Worm (Caenorhabditis elegans): ENCODE measurements around the gene nhr-68.
A peak's percentile ranks its signal among the peaks of the same experiment; 100 is the strongest.

Gene nhr-68

DNA sequence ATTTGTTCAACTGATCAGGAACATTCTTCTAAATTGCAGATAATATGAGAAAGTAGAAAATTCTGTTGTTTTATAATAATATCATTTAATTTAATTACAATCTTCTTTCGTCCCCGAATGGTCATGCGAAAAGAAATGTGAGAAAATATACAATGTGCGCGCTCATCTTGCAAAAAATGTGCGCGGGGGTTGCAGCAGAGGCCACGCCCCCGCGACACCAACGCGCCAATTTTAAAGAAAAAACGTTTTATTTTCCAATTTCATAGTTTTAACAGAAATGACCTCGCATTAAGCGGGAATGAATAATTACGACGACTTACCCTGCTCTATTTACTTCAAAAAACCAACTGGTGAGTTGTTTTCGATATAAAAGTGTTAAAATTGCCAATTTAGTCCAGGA is 37.2 kb downstream of the nhr-68 start, which contains the start of gene sas-5 (continued):
- peak; percentile 40 for TF ChIP-seq rpc-1 (optimal IDR thresholded peaks at IDR 0.05)
- no peak for TF ChIP-seq rpc-1 (tag; optimal IDR thresholded peaks at IDR 0.05)
- TF ChIP-seq hlh-12 (tag; optimal IDR thresholded peaks at IDR 0.05): no peak
- TF ChIP-seq ceh-100 (GFP tag; IDR thresholded peaks at IDR 0.05): peak; percentile 82
- no peak; the same call in 1 of the 2 replicates for TF ChIP-seq lir-1 (GFP tag; conservative IDR thresholded peaks at IDR 0.05)
- TF ChIP-seq ztf-28 (GFP tag; IDR thresholded peaks at IDR 0.05): no peak
- TF ChIP-seq ceh-58 (GFP tag; IDR thresholded peaks at IDR 0.05): no peak
- TF ChIP-seq ztf-6 (GFP tag; IDR thresholded peaks at IDR 0.05): no peak
- TF ChIP-seq F22D6.2 (tag; optimal IDR thresholded peaks at IDR 0.05): no peak
- TF ChIP-seq let-607 (tag; optimal IDR thresholded peaks at IDR 0.05): peak in 1 of 2 experiments; percentile 22
- TF ChIP-seq unc-62 (GFP tag; optimal IDR thresholded peaks at IDR 0.05): no peak
- TF ChIP-seq K12H6.12 (tag; optimal IDR thresholded peaks at IDR 0.05): peak; percentile 18
- 0 out of 2 replicates have a peak, but pooled peaks have one; percentile 25 for TF ChIP-seq Y95B8A.8 (GFP tag; IDR thresholded peaks at IDR 0.05)
- TF ChIP-seq snpc-3.4 (tag; optimal IDR thresholded peaks at IDR 0.05): peak; percentile 88
- TF ChIP-seq athp-1 (tag; optimal IDR thresholded peaks at IDR 0.05): peak; percentile 58
- TF ChIP-seq F23B12.7 (tag; optimal IDR thresholded peaks at IDR 0.05; ENCODE audit: insufficient read depth): peak; percentile 78
- no peak for TF ChIP-seq gei-17 (GFP tag; optimal IDR thresholded peaks at IDR 0.05)
- 0 out of 2 replicates have a peak, but pooled peaks have one; percentile 31 for TF ChIP-seq nfyb-1 (GFP tag; IDR thresholded peaks at IDR 0.05)
- no peak for TF ChIP-seq egl-18 (GFP tag; IDR thresholded peaks at IDR 0.05)
- no peak for TF ChIP-seq cebp-1 (GFP tag; IDR thresholded peaks at IDR 0.05)
- TF ChIP-seq cebp-1 (tag; optimal IDR thresholded peaks at IDR 0.05): peak; percentile 66
- TF ChIP-seq T26A5.8 (tag; optimal IDR thresholded peaks at IDR 0.05): no peak
- TF ChIP-seq egrh-3 (GFP tag; IDR thresholded peaks at IDR 0.05): peak; percentile 27; the same call in 1 of the 2 replicates
- TF ChIP-seq lin-54 (GFP tag; optimal IDR thresholded peaks at IDR 0.05): peak; percentile 87
- TF ChIP-seq nhr-120 (GFP tag; IDR thresholded peaks at IDR 0.05): no peak
- TF ChIP-seq him-1 (tag; optimal IDR thresholded peaks at IDR 0.05): peak; percentile 78
- TF ChIP-seq pbrm-1 (GFP tag; IDR thresholded peaks at IDR 0.05): peak; percentile 82
- no peak for TF ChIP-seq ama-1 (optimal IDR thresholded peaks at IDR 0.05)
- no peak for TF ChIP-seq ama-1 (GFP tag; optimal IDR thresholded peaks at IDR 0.05)
- TF ChIP-seq nhr-80 (tag; optimal IDR thresholded peaks at IDR 0.05): peak; percentile 29
- TF ChIP-seq bed-2 (GFP tag; IDR thresholded peaks at IDR 0.05): no peak
- no peak for TF ChIP-seq Y67H2A.10 (GFP tag; conservative IDR thresholded peaks at IDR 0.05)
- no peak for TF ChIP-seq snpc-4 (GFP tag; optimal IDR thresholded peaks at IDR 0.05)
- peak in 3 of 4 experiments; percentile 70 to 77 (median 76) for TF ChIP-seq snpc-4 (tag; optimal IDR thresholded peaks at IDR 0.05)
- TF ChIP-seq akir-1 (GFP tag; optimal IDR thresholded peaks at IDR 0.05): no peak
- peak; percentile 70 for TF ChIP-seq tlf-1 (GFP tag; optimal IDR thresholded peaks at IDR 0.05)
- TF ChIP-seq rec-8 (tag; optimal IDR thresholded peaks at IDR 0.05): peak in 1 of 2 experiments; percentile 50
- no peak for TF ChIP-seq F57C9.4 (tag; optimal IDR thresholded peaks at IDR 0.05)
- 0 out of 2 replicates have a peak, but pooled peaks have one; percentile 51 for TF ChIP-seq C06A6.2 (GFP tag; conservative IDR thresholded peaks at IDR 0.05)
- peak; percentile 60 for TF ChIP-seq unc-130 (GFP tag; optimal IDR thresholded peaks at IDR 0.05)
- no peak for TF ChIP-seq hrde-1 (tag; optimal IDR thresholded peaks at IDR 0.05; ENCODE audit: borderline replicate concordance)
- TF ChIP-seq lin-40 (tag; optimal IDR thresholded peaks at IDR 0.05): peak; percentile 51
- peak; percentile 84 for TF ChIP-seq madf-8 (GFP tag; conservative IDR thresholded peaks at IDR 0.05)
- TF ChIP-seq ekl-4 (GFP tag; IDR thresholded peaks at IDR 0.05): peak; percentile 78
- no peak for TF ChIP-seq F55B11.4 (tag; optimal IDR thresholded peaks at IDR 0.05; ENCODE audit: borderline replicate concordance, insufficient read depth)
- TF ChIP-seq die-1 (tag; optimal IDR thresholded peaks at IDR 0.05): peak; percentile 14
- peak; percentile 37; the same call in 1 of the 2 replicates for TF ChIP-seq B0019.2 (GFP tag; conservative IDR thresholded peaks at IDR 0.05)
- TF ChIP-seq Y79H2A.3 (GFP tag; conservative IDR thresholded peaks at IDR 0.05): no peak
- peak; percentile 67 for TF ChIP-seq ztf-18 (tag; optimal IDR thresholded peaks at IDR 0.05)
